Worm (Caenorhabditis elegans) whole organism, L3 larva: ENCODE measurements around the gene clec-229.
"Not testable (repeated sequence)": the region's sequence is repeated elsewhere in the genome, so short reads cannot be mapped to it uniquely, and the experiment has no call there.

Experiments
- fkh-2 ChIP-seq: fragments of 150-350 bp; optimal IDR thresholded peaks from 2 replicates; lab custom pipeline; 2014; ENCODE audit warnings: missing biosample characterization, missing genetic modification reagents, missing genetic modification characterization
- fos-1 ChIP-seq: fragments of 150-350 bp; optimal IDR thresholded peaks from 2 replicates; lab custom pipeline; 2014; ENCODE audit warnings: missing biosample characterization, missing genetic modification characterization
- sea-2 ChIP-seq: fragments of 150-350 bp; sonication (generic microtip); optimal IDR thresholded peaks from 4 replicates; lab custom pipeline; 2014; ENCODE audit warnings: missing biosample characterization, missing genetic modification reagents, missing genetic modification characterization
- ztf-4 ChIP-seq: fragments of 150-350 bp; optimal IDR thresholded peaks from 2 replicates; lab custom pipeline; 2014; ENCODE audit warnings: missing biosample characterization, missing genetic modification characterization

DNA sequence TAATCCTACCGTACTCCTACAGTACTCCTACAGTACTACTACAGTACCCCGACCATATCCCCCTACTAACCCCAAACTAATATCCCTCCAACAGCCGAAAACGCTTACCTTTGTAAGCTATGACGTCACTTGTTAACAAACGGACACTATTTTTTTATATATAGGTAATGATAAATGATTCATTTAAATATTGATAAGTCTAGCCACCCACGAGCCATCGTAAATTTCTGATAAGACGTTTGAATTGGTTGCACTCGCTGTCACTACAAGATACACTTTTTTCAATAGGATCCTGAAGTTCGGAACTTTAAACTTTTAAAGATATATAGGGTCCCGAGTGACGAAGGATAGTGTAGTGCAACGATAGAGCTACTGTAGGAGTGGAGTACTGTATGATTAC lies 18.7 kb downstream of the clec-229 start, which contains the start of gene nhr-247:
- TF ChIP-seq fos-1 (tag; lab: Kevin White, UChicago); fkh-2; ztf-4 (tag; lab: Kevin White, UChicago); sea-2 (GFP tag; lab: Kevin White, UChicago): not testable (repeated sequence)
